Fruit fly (Drosophila melanogaster) S2 (cell line): ENCODE results near the gene CG4080.

ENCODE experiments used
- CG8478 ChIP-seq: fragments of >200 bp; optimal IDR thresholded peaks from 2 replicates; lab custom pipeline; 2018
- CTCF ChIP-seq, 2 experiments: fragments of >200 bp; optimal IDR thresholded peaks; 2 replicates each; lab custom pipeline; 2018

DNA sequence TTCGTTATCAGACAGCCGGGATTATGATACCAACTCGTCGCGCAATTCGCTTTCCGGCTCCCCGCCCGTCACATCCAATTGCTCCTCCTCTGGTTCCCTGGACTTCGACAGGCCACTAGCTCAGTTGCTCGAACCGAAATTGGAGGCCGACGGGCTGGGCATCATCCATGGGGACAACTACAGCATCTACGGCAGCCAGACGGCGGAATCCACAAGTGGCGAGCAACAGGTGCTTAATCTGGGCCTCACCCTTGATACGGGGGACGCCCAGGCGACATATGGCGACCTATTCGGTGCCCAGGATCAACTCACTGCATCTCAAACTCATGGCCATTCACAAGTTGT, 31.6 kb upstream of the CG4080 start:
- TF ChIP-seq CG8478 (lab: Kevin White, UChicago): no peak
- TF ChIP-seq CTCF (optimal IDR thresholded peaks at IDR 0.05; lab: Kevin White, UChicago): no peak
